Comparison of ENCODE assay signal across 4 worm cellular contexts in genomic region chrII:6858835-6859234, ce11.
A peak's percentile ranks its signal among the peaks of the same experiment; 100 is the strongest.
TF ChIP-seq lines count a peak whose summit lies in the region.

No protein-coding gene starts in this region.

TF ChIP-seq in whole organism, L2 larva, 48 proteins besides CTCF, POLR2A, EP300 and RAD21:
- TF ChIP-seq F13H6.1 (tag; optimal IDR thresholded peaks at IDR 0.05; lab: Kevin White, UChicago) (peak; percentile 70), crh-2 (tag; optimal IDR thresholded peaks at IDR 0.05; lab: Kevin White, UChicago) (peak; percentile 26), fos-1 (tag; optimal IDR thresholded peaks at IDR 0.05; lab: Kevin White, UChicago) (peak; percentile 60), sma-9 (GFP tag; optimal IDR thresholded peaks at IDR 0.05; lab: Kevin White, UChicago) (peak; percentile 15), sma-9 (tag; optimal IDR thresholded peaks at IDR 0.05; lab: Kevin White, UChicago) (no peak), nhr-6 (tag; optimal IDR thresholded peaks at IDR 0.05; lab: Kevin White, UChicago) (no peak), lin-13 (GFP tag; optimal IDR thresholded peaks at IDR 0.05; lab: Kevin White, UChicago) (no peak), unc-55 (GFP tag; optimal IDR thresholded peaks at IDR 0.05; lab: Kevin White, UChicago) (peak; percentile 6), lsy-2 (tag; optimal IDR thresholded peaks at IDR 0.05; lab: Kevin White, UChicago) (peak in 1 of 2 experiments; percentile 37), C34F6.9 (tag; optimal IDR thresholded peaks at IDR 0.05; lab: Kevin White, UChicago) (peak; percentile 36), mbf-1 (tag; optimal IDR thresholded peaks at IDR 0.05; lab: Kevin White, UChicago) (no peak), nhr-129 (tag; optimal IDR thresholded peaks at IDR 0.05; lab: Kevin White, UChicago) (peak; percentile 84), zag-1 (tag; optimal IDR thresholded peaks at IDR 0.05; lab: Kevin White, UChicago) (peak; percentile 17), gmeb-1 (tag; optimal IDR thresholded peaks at IDR 0.05; lab: Kevin White, UChicago) (peak; percentile 1)

TF ChIP-seq in whole organism, L4 larva, 104 proteins besides CTCF, POLR2A, EP300 and RAD21 (continues in another document):
- peak in 1 of 2 experiments; percentile 32 for TF ChIP-seq lsy-2 (tag; optimal IDR thresholded peaks at IDR 0.05; lab: Kevin White, UChicago)
- no peak for TF ChIP-seq dmd-8 (GFP tag; IDR thresholded peaks at IDR 0.05; lab: Robert Waterston, UW)
- TF ChIP-seq D1046.2 (GFP tag; IDR thresholded peaks at IDR 0.05; lab: Robert Waterston, UW), result no peak
- no peak for TF ChIP-seq ztf-11 (tag; optimal IDR thresholded peaks at IDR 0.05; lab: Kevin White, UChicago)
- TF ChIP-seq hlh-11 (tag; optimal IDR thresholded peaks at IDR 0.05; lab: Kevin White, UChicago), result peak; percentile 60
- TF ChIP-seq Y75B8A.6 (GFP tag; IDR thresholded peaks at IDR 0.05; lab: Robert Waterston, UW), result no peak
- TF ChIP-seq lin-13 (GFP tag; optimal IDR thresholded peaks at IDR 0.05; lab: Kevin White, UChicago), result no peak
- TF ChIP-seq fkh-10 (GFP tag; optimal IDR thresholded peaks at IDR 0.05; lab: Kevin White, UChicago), result no peak
- peak; percentile 4 for TF ChIP-seq hlh-30 (tag; optimal IDR thresholded peaks at IDR 0.05; lab: Kevin White, UChicago; ENCODE audit: insufficient read depth)
- TF ChIP-seq mdt-29 (GFP tag; IDR thresholded peaks at IDR 0.05; lab: Robert Waterston, UW), result no peak
- peak; percentile 2 for TF ChIP-seq nhr-6 (tag; optimal IDR thresholded peaks at IDR 0.05; lab: Kevin White, UChicago)
- no peak for TF ChIP-seq madf-9 (GFP tag; conservative IDR thresholded peaks at IDR 0.05; lab: Robert Waterston, UW)
- no peak for TF ChIP-seq unc-39 (tag; optimal IDR thresholded peaks at IDR 0.05; lab: Kevin White, UChicago)
- TF ChIP-seq jun-1 (tag; optimal IDR thresholded peaks at IDR 0.05; lab: Kevin White, UChicago), result no peak
- TF ChIP-seq hif-1 (tag; optimal IDR thresholded peaks at IDR 0.05; lab: Kevin White, UChicago), result peak in 1 of 2 experiments; percentile 2
- no peak for TF ChIP-seq arid-1 (GFP tag; conservative IDR thresholded peaks at IDR 0.05; lab: Robert Waterston, UW)
- TF ChIP-seq Y5F2A.4 (GFP tag; optimal IDR thresholded peaks at IDR 0.05; lab: Kevin White, UChicago), result no peak
- no peak for TF ChIP-seq gei-8 (GFP tag; optimal IDR thresholded peaks at IDR 0.05; lab: Kevin White, UChicago)
- no peak for TF ChIP-seq saeg-2 (GFP tag; IDR thresholded peaks at IDR 0.05; lab: Robert Waterston, UW)
- peak; percentile 17 for TF ChIP-seq rbr-2 (tag; optimal IDR thresholded peaks at IDR 0.05; lab: Kevin White, UChicago)
- TF ChIP-seq nhr-237 (tag; optimal IDR thresholded peaks at IDR 0.05; lab: Kevin White, UChicago), result no peak
- no peak for TF ChIP-seq lir-3 (tag; optimal IDR thresholded peaks at IDR 0.05; lab: Kevin White, UChicago)
- TF ChIP-seq snpc-1.2 (GFP tag; IDR thresholded peaks at IDR 0.05; lab: Robert Waterston, UW), result no peak
- TF ChIP-seq lin-29 (GFP tag; IDR thresholded peaks at IDR 0.05; lab: Robert Waterston, UW), result no peak
- no peak for TF ChIP-seq nhr-48 (tag; optimal IDR thresholded peaks at IDR 0.05; lab: Kevin White, UChicago)
- peak; percentile 10 for TF ChIP-seq ztf-7 (tag; optimal IDR thresholded peaks at IDR 0.05; lab: Kevin White, UChicago)
- TF ChIP-seq unc-62 (GFP tag; optimal IDR thresholded peaks at IDR 0.05 in 1 of 2; lab: Kevin White, UChicago), result peak in 1 of 2 experiments; percentile 97
- TF ChIP-seq unc-62 (tag; optimal IDR thresholded peaks at IDR 0.05; lab: Kevin White, UChicago), result no peak

TF ChIP-seq in whole organism, late embryonic, 69 proteins besides CTCF, POLR2A, EP300 and RAD21 (continues in another document):
- TF ChIP-seq T23F11.4 (GFP tag; optimal IDR thresholded peaks at IDR 0.05; lab: Kevin White, UChicago), result no peak
- no peak for TF ChIP-seq eyg-1 (tag; optimal IDR thresholded peaks at IDR 0.05; lab: Kevin White, UChicago)
- no peak for TF ChIP-seq fkh-10 (GFP tag; optimal IDR thresholded peaks at IDR 0.05; lab: Kevin White, UChicago)
- TF ChIP-seq sdc-2 (tag; optimal IDR thresholded peaks at IDR 0.05; lab: Kevin White, UChicago), result no peak
- TF ChIP-seq nfya-1 (tag; optimal IDR thresholded peaks at IDR 0.05; lab: Kevin White, UChicago), result peak; percentile 56
- TF ChIP-seq ceh-31 (tag; optimal IDR thresholded peaks at IDR 0.05; lab: Kevin White, UChicago), result peak; percentile 82
- TF ChIP-seq pag-3 (tag; optimal IDR thresholded peaks at IDR 0.05; lab: Kevin White, UChicago; ENCODE audit: borderline replicate concordance), result no peak
- TF ChIP-seq ceh-19 (GFP tag; optimal IDR thresholded peaks at IDR 0.05; lab: Kevin White, UChicago), result peak; percentile 31
- no peak for TF ChIP-seq ztf-16 (tag; optimal IDR thresholded peaks at IDR 0.05; lab: Kevin White, UChicago)
- peak; percentile 24 for TF ChIP-seq fax-1 (tag; optimal IDR thresholded peaks at IDR 0.05; lab: Kevin White, UChicago)
- TF ChIP-seq pros-1 (tag; optimal IDR thresholded peaks at IDR 0.05; lab: Kevin White, UChicago), result peak; percentile 25
- no peak for TF ChIP-seq hlh-30 (tag; optimal IDR thresholded peaks at IDR 0.05; lab: Kevin White, UChicago; ENCODE audit: insufficient read depth)
- no peak for TF ChIP-seq lim-6 (tag; optimal IDR thresholded peaks at IDR 0.05; lab: Kevin White, UChicago)
- TF ChIP-seq nhr-232 (tag; optimal IDR thresholded peaks at IDR 0.05; lab: Kevin White, UChicago), result peak; percentile 27
- TF ChIP-seq odd-2 (tag; optimal IDR thresholded peaks at IDR 0.05; lab: Kevin White, UChicago), result no peak
- TF ChIP-seq madf-2 (tag; optimal IDR thresholded peaks at IDR 0.05; lab: Kevin White, UChicago), result no peak
- no peak for TF ChIP-seq nhr-11 (tag; optimal IDR thresholded peaks at IDR 0.05; lab: Kevin White, UChicago)
- TF ChIP-seq tbx-7 (tag; optimal IDR thresholded peaks at IDR 0.05; lab: Kevin White, UChicago), result no peak
- peak; percentile 21 for TF ChIP-seq unc-86 (tag; optimal IDR thresholded peaks at IDR 0.05; lab: Kevin White, UChicago)
- no peak; the same call in 1 of the 2 replicates for TF ChIP-seq sox-2 (GFP tag; IDR thresholded peaks at IDR 0.05; lab: Robert Waterston, UW)
- no peak for TF ChIP-seq K02D7.2 (tag; optimal IDR thresholded peaks at IDR 0.05; lab: Kevin White, UChicago)
- TF ChIP-seq dmd-4 (tag; optimal IDR thresholded peaks at IDR 0.05; lab: Kevin White, UChicago; ENCODE audit: borderline replicate concordance), result no peak
- TF ChIP-seq C38D4.7 (GFP tag; optimal IDR thresholded peaks at IDR 0.05; lab: Kevin White, UChicago), result no peak
- TF ChIP-seq ttx-3 (tag; optimal IDR thresholded peaks at IDR 0.05; lab: Kevin White, UChicago), result no peak
- no peak for TF ChIP-seq ceh-24 (tag; optimal IDR thresholded peaks at IDR 0.05; lab: Kevin White, UChicago)
- TF ChIP-seq hlh-6 (tag; optimal IDR thresholded peaks at IDR 0.05; lab: Kevin White, UChicago), result peak; percentile 17
- peak; percentile 41 for TF ChIP-seq pha-2 (tag; optimal IDR thresholded peaks at IDR 0.05; lab: Kevin White, UChicago)
- TF ChIP-seq sox-4 (tag; optimal IDR thresholded peaks at IDR 0.05; lab: Kevin White, UChicago), result no peak
- no peak for TF ChIP-seq ets-4 (tag; optimal IDR thresholded peaks at IDR 0.05; lab: Kevin White, UChicago)

TF ChIP-seq in whole organism, mixed stage, embryonic, 35 proteins besides CTCF, POLR2A, EP300 and RAD21:
- TF ChIP-seq drap-1 (GFP tag; optimal IDR thresholded peaks at IDR 0.05; lab: Kevin White, UChicago) (peak; percentile 15), hlh-1 (tag; optimal IDR thresholded peaks at IDR 0.05; lab: Kevin White, UChicago) (peak; percentile 10), ham-2 (GFP tag; optimal IDR thresholded peaks at IDR 0.05; lab: Kevin White, UChicago) (peak; percentile 46), mls-2 (tag; optimal IDR thresholded peaks at IDR 0.05; lab: Kevin White, UChicago) (peak; percentile 80), pha-4 (tag; optimal IDR thresholded peaks at IDR 0.05; lab: Kevin White, UChicago) (peak; percentile 75), unc-62 (GFP tag; optimal IDR thresholded peaks at IDR 0.05; lab: Kevin White, UChicago) (peak; percentile 57), mep-1 (tag; optimal IDR thresholded peaks at IDR 0.05; lab: Kevin White, UChicago) (peak; percentile 17), nhr-237 (tag; optimal IDR thresholded peaks at IDR 0.05; lab: Kevin White, UChicago) (peak; percentile 30), sptf-1 (tag; optimal IDR thresholded peaks at IDR 0.05; lab: Kevin White, UChicago) (peak; percentile 71), lin-13 (tag; optimal IDR thresholded peaks at IDR 0.05; lab: Kevin White, UChicago) (peak; percentile 62), snpc-4 (tag; optimal IDR thresholded peaks at IDR 0.05; lab: Kevin White, UChicago) (no peak), unc-120 (tag; optimal IDR thresholded peaks at IDR 0.05; lab: Kevin White, UChicago; ENCODE audit: poor library complexity, severe bottlenecking) (peak; percentile 38), M03D4.4 (tag; optimal IDR thresholded peaks at IDR 0.05; lab: Kevin White, UChicago) (peak; percentile 28), mab-5 (tag; optimal IDR thresholded peaks at IDR 0.05; lab: Kevin White, UChicago) (no peak), flh-1 (GFP tag; optimal IDR thresholded peaks at IDR 0.05; lab: Kevin White, UChicago) (no peak), ztf-11 (tag; optimal IDR thresholded peaks at IDR 0.05; lab: Kevin White, UChicago) (no peak), ces-1 (GFP tag; optimal IDR thresholded peaks at IDR 0.05; lab: Kevin White, UChicago) (peak; percentile 65)
